Worm (Caenorhabditis elegans) whole organism, young adult: Measurements from ENCODE around the gene C55C3.7.

Source experiments
- B0019.2 ChIP-seq: fragments of 200-800 bp; sonication (Bioruptor generic); conservative IDR thresholded peaks from 2 replicates; pipeline ENCODE4 v1.3.6; 2022; ENCODE audit warnings: missing genetic modification reagents, missing genetic modification characterization, missing compliant biosample characterization
- C06A6.2 ChIP-seq: fragments of 200-800 bp; sonication (Bioruptor generic); conservative IDR thresholded peaks from 2 replicates; pipeline ENCODE4 v1.3.6; 2022; ENCODE audit warnings: missing genetic modification characterization, missing compliant biosample characterization
- F23B12.7 ChIP-seq: sonication (generic microtip); optimal IDR thresholded peaks from 2 replicates; lab custom pipeline; 2017; ENCODE audit warnings: missing genetic modification characterization, mild to moderate bottlenecking, missing compliant biosample characterization, antibody characterized with exemption, moderate library complexity; ENCODE audit not compliant: insufficient read depth
- Y53F4B.3 ChIP-seq: fragments of 200-800 bp; sonication (Bioruptor generic); IDR thresholded peaks from 2 replicates; pipeline ENCODE4 v1.3.6; 2022; ENCODE audit warnings: missing genetic modification reagents, missing genetic modification characterization, missing compliant biosample characterization
- Y53G8AR.9 ChIP-seq: fragments of 200-800 bp; sonication (Bioruptor generic); conservative IDR thresholded peaks from 2 replicates; pipeline ENCODE4 v1.3.6; 2022; ENCODE audit warnings: missing genetic modification reagents, missing genetic modification characterization, missing compliant biosample characterization
- Y56A3A.18 ChIP-seq: fragments of 200-800 bp; sonication (Bioruptor generic); IDR thresholded peaks from 2 replicates; pipeline ENCODE4 v1.3.6; 2022; ENCODE audit warnings: missing genetic modification reagents, missing genetic modification characterization, missing compliant biosample characterization
- Y67H2A.10 ChIP-seq: fragments of 200-800 bp; sonication (Bioruptor generic); conservative IDR thresholded peaks from 2 replicates; pipeline ENCODE4 v1.3.6; 2022; ENCODE audit warnings: missing genetic modification reagents, missing genetic modification characterization, missing compliant biosample characterization
- ama-1 ChIP-seq, 3 experiments: fragments of 150-350 bp in 1 of 3; sonication (generic microtip) in 2 of 3; optimal IDR thresholded peaks; 2 replicates each; lab custom pipeline; 2014 to 2018; ENCODE audit warnings: missing biosample characterization in 2 of 3, missing genetic modification characterization in 2 of 3, missing genetic modification reagents in 2 of 3
- atf-7 ChIP-seq: sonication (generic microtip); optimal IDR thresholded peaks from 2 replicates; lab custom pipeline; 2017; ENCODE audit warnings: mild to moderate bottlenecking, missing genetic modification characterization, missing compliant biosample characterization
- cebp-1 ChIP-seq, 2 experiments: fragments of 200-800 bp in 1 of 2; sonication (Bioruptor generic) in 1 of 2; sonication (generic microtip) in 1 of 2; IDR thresholded peaks in 1 of 2; optimal IDR thresholded peaks in 1 of 2; 2 replicates each; pipeline versions ENCODE4 v1.3.6 to Lab custom; 2017 to 2022; ENCODE audit warnings: missing compliant biosample characterization in 2 of 2, missing genetic modification characterization in 2 of 2, mild to moderate bottlenecking in 1 of 2, missing genetic modification reagents in 1 of 2, moderate library complexity in 1 of 2
- ceh-79 ChIP-seq: sonication (generic microtip); optimal IDR thresholded peaks from 2 replicates; lab custom pipeline; 2017; ENCODE audit warnings: mild to moderate bottlenecking, missing genetic modification characterization, missing compliant biosample characterization
- ceh-91 ChIP-seq: fragments of 200-800 bp; sonication (Bioruptor generic); IDR thresholded peaks from 2 replicates; pipeline ENCODE4 v1.3.6; 2022; ENCODE audit warnings: missing genetic modification reagents, missing genetic modification characterization, missing compliant biosample characterization
- chd-7 ChIP-seq: sonication (generic microtip); optimal IDR thresholded peaks from 2 replicates; lab custom pipeline; 2016; ENCODE audit warnings: mild to moderate bottlenecking, missing genetic modification characterization, moderate library complexity, missing compliant biosample characterization
- dox-1 ChIP-seq: fragments of 200-800 bp; sonication (Bioruptor generic); IDR thresholded peaks from 2 replicates; pipeline ENCODE4 v1.3.6; 2022; ENCODE audit warnings: missing genetic modification reagents, missing genetic modification characterization, missing compliant biosample characterization
- ets-4 ChIP-seq: fragments of 200-800 bp; sonication (Bioruptor generic); optimal IDR thresholded peaks from 2 replicates; lab custom pipeline; 2018; ENCODE audit warnings: mild to moderate bottlenecking, missing genetic modification characterization, missing compliant biosample characterization
- fkh-3 ChIP-seq: sonication (generic microtip); optimal IDR thresholded peaks from 2 replicates; lab custom pipeline; 2016; ENCODE audit warnings: mild to moderate bottlenecking, missing genetic modification characterization, missing compliant biosample characterization
- hlh-26 ChIP-seq: fragments of 200-800 bp; sonication (Bioruptor generic); conservative IDR thresholded peaks from 2 replicates; pipeline ENCODE4 v1.3.6; 2022; ENCODE audit warnings: missing genetic modification reagents, missing genetic modification characterization, missing compliant biosample characterization
- hmg-20 ChIP-seq: fragments of 200-800 bp; sonication (Bioruptor generic); IDR thresholded peaks from 2 replicates; pipeline ENCODE4 v1.3.6; 2022; ENCODE audit warnings: missing genetic modification reagents, missing genetic modification characterization, missing compliant biosample characterization
- hrde-1 ChIP-seq: sonication (generic microtip); optimal IDR thresholded peaks from 2 replicates; lab custom pipeline; 2016; ENCODE audit warnings: missing genetic modification characterization, mild to moderate bottlenecking, missing compliant biosample characterization, moderate library complexity, missing genotype, missing genetic modification reagents, borderline replicate concordance
- lin-35 ChIP-seq, 3 experiments: fragments of 150-350 bp in 2 of 3; sonication (generic microtip) in 1 of 3; optimal IDR thresholded peaks; 2 replicates each; lab custom pipeline; 2014 to 2018; ENCODE audit warnings: missing biosample characterization in 3 of 3, missing genetic modification characterization in 3 of 3, missing genetic modification reagents in 3 of 3
- lin-54 ChIP-seq: fragments of 200-800 bp; sonication (Bioruptor generic); optimal IDR thresholded peaks from 2 replicates; lab custom pipeline; 2018; ENCODE audit warnings: mild to moderate bottlenecking, missing genetic modification characterization, missing compliant biosample characterization
- madf-10 ChIP-seq: sonication (generic microtip); optimal IDR thresholded peaks from 2 replicates; lab custom pipeline; 2016; ENCODE audit warnings: mild to moderate bottlenecking, missing genetic modification characterization, missing compliant biosample characterization
- mcd-1 ChIP-seq: fragments of 200-800 bp; sonication (Bioruptor generic); IDR thresholded peaks from 2 replicates; pipeline ENCODE4 v1.3.6; 2022; ENCODE audit warnings: missing genetic modification reagents, missing genetic modification characterization, missing compliant biosample characterization
- mes-4 ChIP-seq: sonication (generic microtip); optimal IDR thresholded peaks from 2 replicates; lab custom pipeline; 2016; ENCODE audit warnings: missing genotype, missing genetic modification characterization, missing compliant biosample characterization
- nhr-80 ChIP-seq: sonication (generic microtip); optimal IDR thresholded peaks from 2 replicates; lab custom pipeline; 2016; ENCODE audit warnings: missing genetic modification characterization, missing compliant biosample characterization
- nhr-90 ChIP-seq: sonication (generic microtip); optimal IDR thresholded peaks from 2 replicates; lab custom pipeline; 2016; ENCODE audit warnings: missing genotype, mild to moderate bottlenecking, missing genetic modification characterization, missing compliant biosample characterization
- pbrm-1 ChIP-seq: fragments of 200-800 bp; sonication (Bioruptor generic); IDR thresholded peaks from 2 replicates; pipeline ENCODE4 v1.3.6; 2022; ENCODE audit warnings: missing genetic modification reagents, missing genetic modification characterization, missing compliant biosample characterization
- pha-4 ChIP-seq: fragments of 150-350 bp; sonication (generic microtip); optimal IDR thresholded peaks from 2 replicates; lab custom pipeline; 2014; ENCODE audit warnings: missing biosample characterization, missing genetic modification reagents, missing genetic modification characterization
- rcor-1 ChIP-seq: fragments of 200-800 bp; sonication (Bioruptor generic); IDR thresholded peaks from 2 replicates; pipeline ENCODE4 v1.3.6; 2022; ENCODE audit warnings: missing genetic modification reagents, missing genetic modification characterization, missing compliant biosample characterization
- snpc-1.1 ChIP-seq: sonication (generic microtip); optimal IDR thresholded peaks from 2 replicates; lab custom pipeline; 2017; ENCODE audit warnings: missing genetic modification characterization, mild to moderate bottlenecking, missing compliant biosample characterization, antibody characterized with exemption, moderate library complexity, missing genotype, missing genetic modification reagents; ENCODE audit not compliant: insufficient read depth
- somi-1 ChIP-seq: fragments of 200-800 bp; sonication (Bioruptor generic); optimal IDR thresholded peaks from 2 replicates; lab custom pipeline; 2018; ENCODE audit warnings: mild to moderate bottlenecking, missing genetic modification characterization, missing compliant biosample characterization
- tbx-9 ChIP-seq: sonication (generic microtip); optimal IDR thresholded peaks from 2 replicates; lab custom pipeline; 2016; ENCODE audit warnings: borderline replicate concordance, missing genetic modification characterization, inconsistent platforms, missing compliant biosample characterization
- zim-3 ChIP-seq: sonication (generic microtip); optimal IDR thresholded peaks from 2 replicates; lab custom pipeline; 2017; ENCODE audit warnings: mild to moderate bottlenecking, missing genetic modification characterization, moderate library complexity, missing compliant biosample characterization
- ztf-25 ChIP-seq: fragments of 200-800 bp; sonication (Bioruptor generic); IDR thresholded peaks from 2 replicates; pipeline ENCODE4 v1.3.6; 2022; ENCODE audit warnings: missing genetic modification reagents, missing genetic modification characterization, missing compliant biosample characterization
- ztf-26 ChIP-seq: sonication (generic microtip); optimal IDR thresholded peaks from 2 replicates; lab custom pipeline; 2017; ENCODE audit warnings: missing genetic modification characterization, missing compliant biosample characterization
- ztf-6 ChIP-seq: fragments of 200-800 bp; sonication (Bioruptor generic); IDR thresholded peaks from 2 replicates; pipeline ENCODE4 v1.3.6; 2022; ENCODE audit warnings: missing genetic modification reagents, missing genetic modification characterization, missing compliant biosample characterization

C55C3.7 gene

ce11 chrIV:5654693-5655092 is 27.8 kb downstream of the C55C3.7 start (continued):
- TF ChIP-seq ceh-79 (no peak), mes-4 (tag; lab: Kevin White, UChicago) (no peak)

ce11 chrIV:5654203-5654602 is 28.2 kb downstream of the C55C3.7 start:
- TF ChIP-seq Y56A3A.18 (no peak), pha-4 (peak; percentile 65), F23B12.7 (no peak), cebp-1 (GFP tag; IDR thresholded peaks at IDR 0.05; lab: Robert Waterston, UW) (no peak), cebp-1 (tag; optimal IDR thresholded peaks at IDR 0.05; lab: Kevin White, UChicago) (no peak), pbrm-1 (GFP tag; lab: Robert Waterston, UW) (no peak), lin-35 (GFP tag; optimal IDR thresholded peaks at IDR 0.05; lab: Kevin White, UChicago) (no peak), atf-7 (tag; lab: Kevin White, UChicago) (peak; percentile 38), lin-54 (no peak), chd-7 (no peak), hrde-1 (tag; lab: Kevin White, UChicago) (no peak), nhr-80 (tag; lab: Kevin White, UChicago) (peak; percentile 92), ets-4 (GFP tag; lab: Kevin White, UChicago) (no peak), ama-1 (optimal IDR thresholded peaks at IDR 0.05; lab: Kevin White, UChicago) (no peak), ama-1 (GFP tag; optimal IDR thresholded peaks at IDR 0.05; lab: Kevin White, UChicago) (no peak), tbx-9 (tag; lab: Kevin White, UChicago) (no peak), madf-10 (tag; lab: Kevin White, UChicago) (peak; percentile 38), rcor-1 (GFP tag; lab: Robert Waterston, UW) (no peak), Y67H2A.10 (GFP tag; lab: Robert Waterston, UW) (no peak), hlh-26 (no peak), ceh-91 (GFP tag; lab: Robert Waterston, UW) (no peak), mes-4 (tag; lab: Kevin White, UChicago) (no peak), dox-1 (GFP tag; lab: Robert Waterston, UW) (peak; percentile 59; the same call in 1 of the 2 replicates), snpc-1.1 (tag; lab: Kevin White, UChicago) (no peak), zim-3 (tag; lab: Kevin White, UChicago) (no peak), nhr-90 (tag; lab: Kevin White, UChicago) (peak; percentile 21), ztf-26 (tag; lab: Kevin White, UChicago) (no peak), fkh-3 (tag; lab: Kevin White, UChicago) (no peak), Y53F4B.3 (no peak), ztf-6 (GFP tag; lab: Robert Waterston, UW) (no peak), B0019.2 (GFP tag; lab: Robert Waterston, UW) (no peak), hmg-20 (GFP tag; lab: Robert Waterston, UW) (no peak), ztf-25 (GFP tag; lab: Robert Waterston, UW) (no peak), somi-1 (no peak), C06A6.2 (GFP tag; lab: Robert Waterston, UW) (no peak), Y53G8AR.9 (GFP tag; lab: Robert Waterston, UW) (0 out of 2 replicates have a peak, but pooled peaks have one; percentile 41), mcd-1 (0 out of 2 replicates have a peak, but pooled peaks have one; percentile 6)

ce11 chrIV:5653649-5654048 is 28.8 kb downstream of the C55C3.7 start, which contains the start of gene clec-178:
Gene clec-178, plus strand, starts transcription at chrIV:5653949.
- TF ChIP-seq mes-4 (tag; lab: Kevin White, UChicago) (no peak), Y56A3A.18 (peak; percentile 42; the same call in 1 of the 2 replicates)
